Worm (Caenorhabditis elegans) whole organism, early embryonic: Measurements from ENCODE around the gene mks-3.

ENCODE experiments used
- B0310.2 ChIP-seq: sonication (generic microtip); optimal IDR thresholded peaks from 2 replicates; lab custom pipeline; 2016; ENCODE audit warnings: mild to moderate bottlenecking, missing genetic modification characterization, missing compliant biosample characterization
- F13C5.2 ChIP-seq: sonication (generic microtip); optimal IDR thresholded peaks from 2 replicates; lab custom pipeline; 2017; ENCODE audit warnings: mild to moderate bottlenecking, missing genetic modification characterization, inconsistent platforms, missing compliant biosample characterization
- ama-1 ChIP-seq: fragments of 150-350 bp; optimal IDR thresholded peaks from 2 replicates; lab custom pipeline; 2014
- ceh-13 ChIP-seq: fragments of 200-800 bp; sonication (Bioruptor generic); optimal IDR thresholded peaks from 2 replicates; lab custom pipeline; 2018; ENCODE audit warnings: mild to moderate bottlenecking, missing genetic modification characterization, missing compliant biosample characterization
- ets-7 ChIP-seq: sonication (generic microtip); optimal IDR thresholded peaks from 2 replicates; lab custom pipeline; 2016; ENCODE audit warnings: missing genotype, missing genetic modification characterization, missing compliant biosample characterization
- scrt-1 ChIP-seq: fragments of 200-800 bp; sonication (Bioruptor generic); IDR thresholded peaks from 2 replicates; pipeline ENCODE4 v1.3.6; 2022; ENCODE audit warnings: missing genetic modification characterization, missing compliant biosample characterization
- sea-1 ChIP-seq: fragments of 200-800 bp; sonication (Bioruptor generic); conservative IDR thresholded peaks from 2 replicates; pipeline ENCODE4 v1.3.6; 2022; ENCODE audit warnings: missing genetic modification characterization, missing compliant biosample characterization
- tra-4 ChIP-seq: sonication (generic microtip); optimal IDR thresholded peaks from 2 replicates; lab custom pipeline; 2017; ENCODE audit warnings: missing genetic modification characterization, missing compliant biosample characterization

ce11 chrII:7570820-7571219 lies 12.6 kb downstream of the mks-3 start:
- TF ChIP-seq tra-4 (tag; lab: Kevin White, UChicago) = no peak
- TF ChIP-seq F13C5.2 (tag; lab: Kevin White, UChicago) = no peak
- TF ChIP-seq ama-1 (lab: Kevin White, UChicago) = no peak
- TF ChIP-seq ets-7 (tag; lab: Kevin White, UChicago) = no peak
- no peak for TF ChIP-seq scrt-1 (GFP tag; lab: Robert Waterston, UW)
- TF ChIP-seq B0310.2 (tag; lab: Kevin White, UChicago) = no peak
- TF ChIP-seq sea-1 (GFP tag; lab: Robert Waterston, UW) = no peak
- TF ChIP-seq ceh-13 (GFP tag; lab: Kevin White, UChicago) = no peak
